Fruit fly (Drosophila melanogaster): ENCODE data around the gene CG7542.

dm6 chr3L:17587897-17588296 is 38.3 kb downstream of the CG7542 start:
- TF ChIP-seq vvl (GFP tag; IDR thresholded peaks at IDR 0.05) (no peak), CG5245 (GFP tag; optimal IDR thresholded peaks at IDR 0.05) (no peak), aop (GFP tag; IDR thresholded peaks at IDR 0.05) (no peak), CG4282 (GFP tag; optimal IDR thresholded peaks at IDR 0.05) (no peak), CG4328 (GFP tag; optimal IDR thresholded peaks at IDR 0.05) (no peak), CHES-1-like (GFP tag; optimal IDR thresholded peaks at IDR 0.05) (no peak), ERR (GFP tag; optimal IDR thresholded peaks at IDR 0.05) (no peak), lab (GFP tag; optimal IDR thresholded peaks at IDR 0.05) (no peak)

Data from whole organism, embryonic.